Fruit fly (Drosophila melanogaster) ovary, adult (tissue): ENCODE results near the gene CG14564.
A peak's percentile ranks its signal among the peaks of the same experiment; 100 is the strongest.

Experiments used
- CG17801 ChIP-seq: fragments of 200-800 bp; optimal IDR thresholded peaks from 2 replicates; lab custom pipeline; 2019; ENCODE audit warnings: missing biosample characterization, mild to moderate bottlenecking, missing genetic modification characterization, moderate library complexity; ENCODE audit not compliant: partially characterized antibody

Gene CG14564

DNA sequence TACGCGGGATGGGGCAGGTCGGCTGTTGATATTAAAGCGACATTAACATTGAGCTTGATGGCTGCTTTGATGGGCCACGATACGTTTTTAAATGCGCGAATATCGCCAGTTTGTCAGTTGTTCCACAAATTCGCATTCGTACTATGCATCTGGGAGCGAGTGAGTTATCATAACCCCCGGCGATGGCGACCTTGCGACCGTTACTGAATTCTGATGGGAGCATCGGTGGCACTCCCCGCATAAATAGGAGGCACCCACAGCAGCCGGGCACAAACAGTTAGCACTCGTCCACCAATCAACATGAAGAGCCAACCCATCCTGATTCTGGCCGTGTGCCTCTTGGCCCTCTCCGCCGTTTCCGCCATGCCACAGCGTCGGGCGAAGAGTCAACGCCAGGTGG is at the start of gene CG14564:
Gene CG14564, plus strand, starts transcription at position 301 of the 400 bp plus-strand sequence.
- TF ChIP-seq CG17801 (GFP tag; lab: Kevin White, UChicago): no peak

DNA sequence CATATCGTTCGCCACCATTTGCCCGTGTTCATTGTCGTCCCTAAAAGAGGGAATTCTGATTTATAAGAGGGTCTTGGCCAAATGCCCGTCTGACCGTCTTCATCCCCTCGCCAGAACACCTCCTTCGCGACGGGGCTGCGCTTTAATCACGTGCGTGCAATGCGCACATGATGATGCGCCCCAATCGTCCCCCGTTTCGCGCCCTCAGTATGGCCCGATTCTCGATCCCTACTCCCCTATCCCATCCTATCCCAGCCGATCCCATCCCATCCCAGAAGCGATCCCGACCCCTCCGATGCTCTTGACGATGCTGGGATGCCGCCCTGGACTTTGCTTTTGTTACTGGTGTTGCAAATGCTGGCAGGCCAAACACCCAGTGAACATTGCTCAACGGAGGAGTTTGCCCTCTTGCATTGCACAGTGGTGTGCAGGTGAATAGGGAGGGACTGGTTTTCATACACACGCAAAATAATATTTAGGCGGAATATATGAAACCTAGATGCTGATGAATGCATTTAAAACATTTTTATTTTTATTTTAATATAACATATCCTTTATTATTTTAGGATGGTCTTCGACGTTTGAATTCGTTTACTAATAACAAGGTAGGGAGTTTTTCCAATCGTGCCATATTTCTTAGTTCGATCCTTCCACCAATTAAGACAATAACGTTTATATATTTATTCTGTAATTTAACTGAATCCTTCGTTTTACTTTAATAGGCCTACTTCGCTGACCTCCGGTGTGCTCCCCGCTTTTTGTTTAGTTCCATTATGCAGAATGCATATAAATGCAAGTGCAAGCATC is 47.0 kb upstream of the CG14564 start:
- no peak for TF ChIP-seq CG17801 (GFP tag; lab: Kevin White, UChicago)

- no peak for TF ChIP-seq CG17801 (GFP tag; lab: Kevin White, UChicago)
These were observed 41.0 kb upstream of the CG14564 start for dm6 chr3L:21715974-21716373.

DNA sequence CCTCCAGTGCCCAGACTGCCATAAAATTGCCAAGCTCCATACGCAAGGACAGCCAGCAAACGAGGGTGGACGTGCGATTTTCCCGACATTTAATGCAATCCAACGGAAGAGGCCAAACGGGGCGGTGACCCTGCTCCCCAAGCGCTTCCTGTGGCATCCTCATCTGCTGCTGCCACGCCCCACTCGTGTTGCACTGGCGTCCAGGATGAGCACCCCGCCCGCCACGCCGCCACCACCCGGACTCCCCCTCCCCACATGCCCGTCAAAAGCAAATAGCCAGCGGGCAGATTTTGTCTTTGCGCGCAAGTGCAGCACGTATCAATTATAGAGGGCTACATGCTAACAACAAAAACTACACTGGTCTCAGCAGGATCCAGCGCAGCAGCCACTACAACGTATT is 38.7 kb upstream of the CG14564 start:
- no peak for TF ChIP-seq CG17801 (GFP tag; lab: Kevin White, UChicago)

DNA sequence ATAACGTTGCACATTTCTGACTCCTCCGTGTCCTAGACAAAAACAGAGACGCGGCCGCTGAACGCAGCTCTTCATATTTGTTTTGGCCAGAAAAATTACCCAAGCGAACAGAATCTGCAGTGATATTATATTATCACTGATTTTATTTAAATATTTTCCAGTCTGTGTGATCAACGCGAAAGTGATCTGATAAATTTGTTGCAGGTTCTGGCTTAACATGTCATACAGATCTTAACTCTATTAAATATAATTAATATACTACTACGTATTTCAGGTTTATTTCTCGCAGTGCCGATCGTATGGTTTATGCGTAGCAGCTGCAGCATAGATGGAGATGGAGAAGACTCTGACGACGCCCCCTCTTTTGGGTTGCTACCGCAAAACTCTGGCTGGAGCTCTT is 36.1 kb upstream of the CG14564 start:
- no peak for TF ChIP-seq CG17801 (GFP tag; lab: Kevin White, UChicago)

dm6 chr3L:21727013-21727727 is 29.8 kb upstream of the CG14564 start:
- TF ChIP-seq CG17801 (GFP tag; lab: Kevin White, UChicago): peak; percentile 16

dm6 chr3L:21727728-21728124 is 29.2 kb upstream of the CG14564 start:
- TF ChIP-seq CG17801 (GFP tag; lab: Kevin White, UChicago): no peak

- TF ChIP-seq CG17801 (GFP tag; lab: Kevin White, UChicago): peak; percentile 65
These were observed 28.3 kb upstream of the CG14564 start, which contains the start of the genes CG11247 and Polr2H for dm6 chr3L:21728616-21729047. Gene CG11247 (minus strand): TSS chr3L:21728806. Gene Polr2H (plus strand): TSS chr3L:21728932.

dm6 chr3L:21730354-21730753 is 26.6 kb upstream of the CG14564 start, which contains the start of gene CG14570:
Gene CG14570 (minus strand): TSS chr3L:21730454.
- TF ChIP-seq CG17801 (GFP tag; lab: Kevin White, UChicago): no peak

dm6 chr3L:21731104-21731600 is 25.8 kb upstream of the CG14564 start, which contains the start of gene CG14569:
Gene CG14569 (minus strand): TSS chr3L:21731550.
- TF ChIP-seq CG17801 (GFP tag; lab: Kevin White, UChicago): no peak

DNA sequence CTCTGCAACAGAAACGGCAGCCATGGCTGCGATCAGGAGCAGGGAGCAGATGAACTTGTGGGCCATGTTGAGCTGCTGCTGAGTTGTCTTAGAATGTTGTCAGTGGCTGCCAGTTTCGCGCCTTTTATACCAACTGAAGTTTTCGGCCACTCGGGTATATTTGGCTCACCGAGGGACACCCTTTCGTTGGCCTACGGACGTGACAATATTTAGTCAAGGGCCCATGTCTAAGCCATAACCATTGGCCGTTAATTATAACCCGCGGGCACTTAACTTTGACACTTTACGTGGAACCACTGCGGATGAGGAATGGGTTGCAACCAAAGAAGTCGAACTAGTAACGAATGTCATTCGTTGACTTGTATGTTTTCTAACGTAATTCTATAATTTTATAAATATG is 23.6 kb upstream of the CG14564 start, which contains the start of gene CG14568:
Gene CG14568, minus strand, starts transcription at position 101 of the 400 bp plus-strand sequence.
- TF ChIP-seq CG17801 (GFP tag; lab: Kevin White, UChicago): no peak

- no peak for TF ChIP-seq CG17801 (GFP tag; lab: Kevin White, UChicago)
These were observed 23.2 kb upstream of the CG14564 start, which contains the start of gene CG14573 for dm6 chr3L:21733799-21734198. Gene CG14573 (plus strand): TSS chr3L:21734099.

- TF ChIP-seq CG17801 (GFP tag; lab: Kevin White, UChicago): no peak
These were observed 18.6 kb upstream of the CG14564 start, which contains the start of gene CG14567 for dm6 chr3L:21738175-21739016. Gene CG14567 (minus strand): TSS chr3L:21738430.
